Worm (Caenorhabditis elegans): ENCODE measurements around the gene pgp-4.

The pgp-4 gene

DNA sequence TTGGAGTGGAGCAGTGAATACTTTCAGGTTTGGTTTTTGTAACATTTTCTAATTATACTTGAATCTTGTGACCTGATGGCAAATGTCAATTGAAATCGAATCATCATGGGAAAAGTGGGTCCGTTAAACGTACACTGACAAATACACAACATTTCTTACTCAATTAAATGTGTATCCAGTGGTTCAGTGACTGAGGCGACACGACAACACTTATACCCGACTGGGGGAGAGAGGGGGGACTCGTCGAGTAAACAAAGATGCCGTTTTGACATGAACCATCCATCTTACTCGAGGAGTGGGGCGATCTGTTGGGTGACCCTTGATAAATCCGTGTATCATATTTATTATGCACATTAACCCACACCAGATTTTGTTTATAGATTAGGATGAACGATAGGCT is 11.2 kb downstream of the pgp-4 start:
- TF ChIP-seq unc-42 (tag; optimal IDR thresholded peaks at IDR 0.05) (peak; percentile 54), unc-55 (GFP tag; optimal IDR thresholded peaks at IDR 0.05) (peak; percentile 54), tbx-2 (tag; optimal IDR thresholded peaks at IDR 0.05) (peak; percentile 29), ceh-18 (tag; optimal IDR thresholded peaks at IDR 0.05) (no peak), unc-3 (GFP tag; conservative IDR thresholded peaks at IDR 0.05) (no peak), unc-3 (tag; optimal IDR thresholded peaks at IDR 0.05) (no peak)

DNA sequence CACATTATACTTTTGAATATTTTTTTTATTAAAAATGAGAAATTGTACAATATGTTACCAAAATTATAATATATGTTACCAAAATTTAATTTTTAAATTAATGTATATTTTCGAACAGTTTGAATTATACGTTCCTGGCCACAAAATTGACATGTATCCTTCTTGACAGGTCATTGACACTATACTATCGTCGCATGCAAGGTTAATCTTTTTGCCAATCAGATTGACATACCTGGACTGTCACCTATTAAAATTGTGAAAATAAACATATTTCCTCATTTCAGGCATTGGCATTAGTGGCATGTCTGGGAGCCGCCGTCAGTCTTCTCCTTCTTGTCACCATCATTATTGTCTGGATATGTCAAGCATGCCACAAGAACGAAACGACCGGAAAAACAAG is 12.5 kb downstream of the pgp-4 start:
- TF ChIP-seq K09A11.1 (tag; optimal IDR thresholded peaks at IDR 0.05; ENCODE audit: insufficient read depth) (no peak), pat-9 (tag; optimal IDR thresholded peaks at IDR 0.05) (no peak), ztf-16 (tag; optimal IDR thresholded peaks at IDR 0.05) (no peak), ref-2 (tag; optimal IDR thresholded peaks at IDR 0.05) (no peak), ceh-9 (tag; optimal IDR thresholded peaks at IDR 0.05) (no peak), unc-3 (GFP tag; conservative IDR thresholded peaks at IDR 0.05) (no peak), unc-3 (tag; optimal IDR thresholded peaks at IDR 0.05) (no peak), F13H6.1 (tag; optimal IDR thresholded peaks at IDR 0.05) (no peak), ceh-14 (tag; optimal IDR thresholded peaks at IDR 0.05) (no peak), ceh-22 (tag; optimal IDR thresholded peaks at IDR 0.05) (no peak), tbx-2 (tag; optimal IDR thresholded peaks at IDR 0.05) (no peak), ets-4 (tag; optimal IDR thresholded peaks at IDR 0.05) (no peak), unc-86 (tag; optimal IDR thresholded peaks at IDR 0.05) (no peak)

DNA sequence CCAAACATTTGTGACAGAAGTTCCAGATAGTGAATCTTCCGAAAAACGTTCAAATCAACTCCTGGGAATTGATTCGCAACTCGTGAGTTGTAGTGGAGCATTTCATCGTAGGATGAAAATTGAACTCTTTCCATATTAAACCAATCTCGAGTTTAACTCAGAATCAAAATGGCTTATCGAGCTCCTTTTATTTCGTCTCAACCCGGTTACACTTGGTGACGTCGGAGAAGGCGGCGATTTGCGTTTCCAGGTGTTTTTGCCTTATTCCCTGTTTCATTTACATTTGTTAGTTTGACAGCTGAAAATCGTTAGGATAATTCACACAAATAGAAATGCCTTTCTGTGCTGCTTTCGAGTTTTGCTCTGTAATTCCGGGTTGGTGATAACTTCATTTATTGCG is 17.9 kb downstream of the pgp-4 start, which contains the start of gene F42E11.3:
F42E11.3 (minus strand) TSS at position 101 of the 400 bp plus-strand sequence.
- no peak for TF ChIP-seq ttx-3 (tag; optimal IDR thresholded peaks at IDR 0.05)
- TF ChIP-seq mec-3 (tag; optimal IDR thresholded peaks at IDR 0.05; ENCODE audit: borderline replicate concordance): no peak
- peak; percentile 31 for TF ChIP-seq ama-1 (optimal IDR thresholded peaks at IDR 0.05)

DNA sequence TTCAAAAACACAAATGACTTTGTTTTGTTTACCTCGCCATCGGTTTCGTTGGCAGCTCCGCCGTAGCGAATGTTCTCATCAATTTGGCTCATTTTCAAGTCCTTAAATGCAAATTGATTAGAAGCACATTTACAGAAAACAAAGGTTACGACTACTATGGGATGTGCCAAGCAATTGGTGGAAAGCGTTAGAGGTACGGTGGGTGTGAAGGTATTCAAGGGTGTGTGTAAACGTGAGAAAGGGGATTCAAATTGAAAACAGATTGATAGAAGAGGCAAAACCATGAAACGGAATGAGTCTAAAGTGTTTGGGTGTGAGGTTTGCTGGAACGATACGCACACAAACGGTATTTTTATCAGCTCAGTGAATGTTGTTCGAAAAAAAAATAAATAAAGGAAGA is 19.8 kb downstream of the pgp-4 start, which contains the start of gene tni-1:
tni-1 (minus strand) TSS at position 101 of the 400 bp plus-strand sequence.
- TF ChIP-seq pat-9 (tag; optimal IDR thresholded peaks at IDR 0.05) (no peak), elt-4 (tag; optimal IDR thresholded peaks at IDR 0.05) (no peak), unc-55 (GFP tag; optimal IDR thresholded peaks at IDR 0.05) (no peak), ceh-24 (tag; optimal IDR thresholded peaks at IDR 0.05) (no peak), pag-3 (tag; optimal IDR thresholded peaks at IDR 0.05; ENCODE audit: borderline replicate concordance) (no peak), nfya-1 (tag; optimal IDR thresholded peaks at IDR 0.05) (no peak)

DNA sequence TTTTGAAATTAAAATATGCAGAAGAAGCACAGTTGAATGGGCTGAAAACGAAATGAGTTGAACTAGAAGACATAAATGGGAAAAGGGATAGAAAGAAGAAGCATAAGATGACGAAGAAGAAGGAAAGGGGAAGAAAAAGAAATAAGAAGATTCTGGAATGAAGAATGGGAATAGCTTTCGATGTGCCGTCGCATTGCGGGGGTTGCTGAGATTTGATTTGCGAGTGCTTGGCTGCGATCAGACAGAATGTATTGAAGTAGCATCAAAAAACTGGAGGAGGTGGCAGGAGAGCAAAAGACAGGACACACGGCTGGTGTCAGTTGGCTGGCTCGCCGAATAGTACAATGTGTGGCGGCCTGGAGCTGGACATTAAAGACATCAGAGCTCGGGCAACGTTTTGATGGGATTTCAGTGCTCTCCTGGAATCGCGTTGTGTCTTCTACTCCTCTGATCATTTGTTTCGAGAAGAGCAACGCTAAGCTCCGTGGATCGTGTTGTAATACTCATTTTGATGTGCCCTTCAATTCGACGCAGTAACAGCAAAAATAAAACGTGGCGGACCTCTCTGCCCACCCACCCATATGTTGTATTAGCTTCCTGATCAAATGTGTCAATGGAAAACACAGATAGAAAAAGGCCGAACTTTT is 21.6 kb downstream of the pgp-4 start:
- peak; percentile 58 for TF ChIP-seq unc-55 (GFP tag; optimal IDR thresholded peaks at IDR 0.05)
- no peak for TF ChIP-seq ama-1 (optimal IDR thresholded peaks at IDR 0.05)
- no peak for TF ChIP-seq sox-4 (tag; optimal IDR thresholded peaks at IDR 0.05)
- TF ChIP-seq unc-3 (GFP tag; conservative IDR thresholded peaks at IDR 0.05): no peak
- TF ChIP-seq unc-3 (tag; optimal IDR thresholded peaks at IDR 0.05): no peak
- peak; percentile 38 for TF ChIP-seq ref-2 (tag; optimal IDR thresholded peaks at IDR 0.05)
- no peak for TF ChIP-seq K02D7.2 (tag; optimal IDR thresholded peaks at IDR 0.05)
- peak; percentile 48 for TF ChIP-seq ceh-31 (tag; optimal IDR thresholded peaks at IDR 0.05)
- no peak for TF ChIP-seq sox-2 (GFP tag; IDR thresholded peaks at IDR 0.05)
- no peak for TF ChIP-seq fkh-10 (GFP tag; optimal IDR thresholded peaks at IDR 0.05)
- TF ChIP-seq tbx-7 (tag; optimal IDR thresholded peaks at IDR 0.05): no peak
- no peak for TF ChIP-seq lin-11 (tag; optimal IDR thresholded peaks at IDR 0.05)
- peak; percentile 79 for TF ChIP-seq pat-9 (tag; optimal IDR thresholded peaks at IDR 0.05)
- no peak for TF ChIP-seq ceh-48 (tag; optimal IDR thresholded peaks at IDR 0.05)
- TF ChIP-seq dmd-4 (tag; optimal IDR thresholded peaks at IDR 0.05; ENCODE audit: borderline replicate concordance): no peak
- TF ChIP-seq rnt-1 (tag; optimal IDR thresholded peaks at IDR 0.05): peak; percentile 82
- TF ChIP-seq unc-42 (tag; optimal IDR thresholded peaks at IDR 0.05): peak; percentile 79
- peak; percentile 89 for TF ChIP-seq ceh-18 (tag; optimal IDR thresholded peaks at IDR 0.05)
- TF ChIP-seq F13H6.1 (tag; optimal IDR thresholded peaks at IDR 0.05): peak; percentile 64
- no peak for TF ChIP-seq Y22D7AL.16 (tag; optimal IDR thresholded peaks at IDR 0.05)
- no peak for TF ChIP-seq pros-1 (tag; optimal IDR thresholded peaks at IDR 0.05)
- no peak for TF ChIP-seq elt-4 (tag; optimal IDR thresholded peaks at IDR 0.05)
- TF ChIP-seq ets-4 (tag; optimal IDR thresholded peaks at IDR 0.05): no peak
- TF ChIP-seq pqm-1 (tag; optimal IDR thresholded peaks at IDR 0.05): no peak
- peak; percentile 57 for TF ChIP-seq tbx-2 (tag; optimal IDR thresholded peaks at IDR 0.05)
- no peak for TF ChIP-seq ztf-16 (tag; optimal IDR thresholded peaks at IDR 0.05)
- no peak for TF ChIP-seq gmeb-2 (tag; optimal IDR thresholded peaks at IDR 0.05)
- TF ChIP-seq C08G9.2 (tag; optimal IDR thresholded peaks at IDR 0.05): peak; percentile 25
- no peak for TF ChIP-seq pax-1 (tag; optimal IDR thresholded peaks at IDR 0.05)
- TF ChIP-seq ceh-34 (tag; optimal IDR thresholded peaks at IDR 0.05): peak; percentile 4
- TF ChIP-seq ceh-14 (tag; optimal IDR thresholded peaks at IDR 0.05): peak; percentile 2
- TF ChIP-seq dve-1 (tag; optimal IDR thresholded peaks at IDR 0.05): no peak
- no peak for TF ChIP-seq fkh-6 (tag; optimal IDR thresholded peaks at IDR 0.05)
